Worm (Caenorhabditis elegans): ENCODE results near the gene fipr-20.

fipr-20 gene

ce11 chrIII:7498346-7498745 lies 36.2 kb upstream of the fipr-20 start (continued):
- TF ChIP-seq ama-1 (optimal IDR thresholded peaks at IDR 0.05) (no peak), ama-1 (GFP tag; optimal IDR thresholded peaks at IDR 0.05) (no peak), hmg-1.2 (GFP tag; IDR thresholded peaks at IDR 0.05) (peak; percentile 87), bed-2 (GFP tag; IDR thresholded peaks at IDR 0.05) (no peak), K12H6.12 (tag; optimal IDR thresholded peaks at IDR 0.05) (peak; percentile 79), efl-1 (GFP tag; optimal IDR thresholded peaks at IDR 0.05) (peak; percentile 87), aptf-3 (GFP tag; IDR thresholded peaks at IDR 0.05) (no peak), ceh-100 (GFP tag; IDR thresholded peaks at IDR 0.05) (no peak; the same call in 1 of the 2 replicates), tlf-1 (GFP tag; optimal IDR thresholded peaks at IDR 0.05) (peak; percentile 41), C17E4.6 (GFP tag; IDR thresholded peaks at IDR 0.05) (no peak), ekl-4 (GFP tag; IDR thresholded peaks at IDR 0.05) (peak; percentile 71), Y56A3A.18 (GFP tag; IDR thresholded peaks at IDR 0.05) (no peak), egl-44 (GFP tag; IDR thresholded peaks at IDR 0.05) (no peak; the same call in 1 of the 2 replicates), chd-7 (tag; optimal IDR thresholded peaks at IDR 0.05) (peak; percentile 66), C06A6.2 (GFP tag; conservative IDR thresholded peaks at IDR 0.05) (no peak), F57A8.1 (GFP tag; optimal IDR thresholded peaks at IDR 0.05) (no peak), Y95B8A.8 (GFP tag; IDR thresholded peaks at IDR 0.05) (no peak), madf-3 (GFP tag; IDR thresholded peaks at IDR 0.05) (peak; percentile 72; the same call in 1 of the 2 replicates), nfya-1 (tag; optimal IDR thresholded peaks at IDR 0.05; ENCODE audit: borderline replicate concordance, insufficient read depth) (no peak), attf-3 (GFP tag; conservative IDR thresholded peaks at IDR 0.05) (no peak), nhr-27 (tag; optimal IDR thresholded peaks at IDR 0.05) (no peak), sdz-38 (tag; optimal IDR thresholded peaks at IDR 0.05) (no peak), F57C9.4 (tag; optimal IDR thresholded peaks at IDR 0.05) (no peak), tbx-9 (tag; optimal IDR thresholded peaks at IDR 0.05; ENCODE audit: borderline replicate concordance) (no peak), Y53F4B.3 (GFP tag; IDR thresholded peaks at IDR 0.05) (no peak), F52B5.7 (tag; optimal IDR thresholded peaks at IDR 0.05) (no peak), ztf-22 (GFP tag; optimal IDR thresholded peaks at IDR 0.05) (peak; percentile 24), ceh-40 (GFP tag; IDR thresholded peaks at IDR 0.05) (no peak), somi-1 (GFP tag; optimal IDR thresholded peaks at IDR 0.05) (peak; percentile 28), nhr-90 (tag; optimal IDR thresholded peaks at IDR 0.05) (peak; percentile 74)

ce11 chrIII:7497782-7498266 lies 35.6 kb upstream of the fipr-20 start, which contains the start of gene cgh-1:
cgh-1 (minus strand) TSS chrIII:7497832.
- TF ChIP-seq madf-8 (GFP tag; conservative IDR thresholded peaks at IDR 0.05) (no peak), rcor-1 (GFP tag; IDR thresholded peaks at IDR 0.05) (no peak), tbp1 (GFP tag; optimal IDR thresholded peaks at IDR 0.05) (peak; percentile 15), lsl-1 (GFP tag; optimal IDR thresholded peaks at IDR 0.05) (peak; percentile 7), attf-3 (GFP tag; conservative IDR thresholded peaks at IDR 0.05) (no peak), madf-3 (GFP tag; IDR thresholded peaks at IDR 0.05) (peak; percentile 69; the same call in 1 of the 2 replicates), mxl-1 (tag; optimal IDR thresholded peaks at IDR 0.05) (no peak), ceh-40 (GFP tag; IDR thresholded peaks at IDR 0.05) (peak; percentile 28; the same call in 1 of the 2 replicates), F57C9.4 (tag; optimal IDR thresholded peaks at IDR 0.05) (no peak), hsf-1 (GFP tag; IDR thresholded peaks at IDR 0.05) (no peak), Y67H2A.10 (GFP tag; conservative IDR thresholded peaks at IDR 0.05) (no peak), mel-28 (tag; optimal IDR thresholded peaks at IDR 0.05; ENCODE audit: borderline replicate concordance) (no peak), aptf-3 (GFP tag; IDR thresholded peaks at IDR 0.05) (0 out of 2 replicates have a peak, but pooled peaks have one; percentile 12), attf-6 (GFP tag; IDR thresholded peaks at IDR 0.05) (no peak; the same call in 1 of the 2 replicates), snpc-4 (GFP tag; optimal IDR thresholded peaks at IDR 0.05) (no peak), snpc-4 (tag; optimal IDR thresholded peaks at IDR 0.05) (no peak), C17E4.6 (GFP tag; IDR thresholded peaks at IDR 0.05) (no peak), nfyb-1 (GFP tag; IDR thresholded peaks at IDR 0.05) (peak; percentile 15; the same call in 1 of the 2 replicates), efl-1 (GFP tag; optimal IDR thresholded peaks at IDR 0.05) (no peak), F33H1.4 (GFP tag; IDR thresholded peaks at IDR 0.05) (no peak), Y53G8AR.9 (GFP tag; conservative IDR thresholded peaks at IDR 0.05) (no peak), akir-1 (GFP tag; optimal IDR thresholded peaks at IDR 0.05) (no peak), F57A8.1 (GFP tag; optimal IDR thresholded peaks at IDR 0.05) (no peak), D2030.7 (GFP tag; IDR thresholded peaks at IDR 0.05) (0 out of 2 replicates have a peak, but pooled peaks have one; percentile 12), egl-44 (GFP tag; IDR thresholded peaks at IDR 0.05) (no peak), him-1 (tag; optimal IDR thresholded peaks at IDR 0.05) (no peak), egl-18 (GFP tag; IDR thresholded peaks at IDR 0.05) (no peak), bed-2 (GFP tag; IDR thresholded peaks at IDR 0.05) (no peak)

All from whole organism, young adult.